Worm (Caenorhabditis elegans) whole organism, L1 larva: ENCODE results near the gene M116.5.

Experiments used
- C04F5.9 ChIP-seq: sonication (generic microtip); optimal IDR thresholded peaks from 2 replicates; lab custom pipeline; 2016; ENCODE audit warnings: missing genetic modification characterization, missing compliant biosample characterization
- C34B4.2 ChIP-seq: sonication (generic microtip); optimal IDR thresholded peaks from 2 replicates; lab custom pipeline; 2017; ENCODE audit warnings: mild to moderate bottlenecking, missing genetic modification characterization, missing compliant biosample characterization
- F16B12.6 ChIP-seq: fragments of 150-350 bp; optimal IDR thresholded peaks from 2 replicates; lab custom pipeline; 2014; ENCODE audit warnings: missing biosample characterization, missing genetic modification characterization
- Y116A8C.19 ChIP-seq: sonication (generic microtip); optimal IDR thresholded peaks from 2 replicates; lab custom pipeline; 2016; ENCODE audit warnings: missing compliant biosample characterization, missing genetic modification characterization, borderline replicate concordance
- aha-1 ChIP-seq: fragments of 150-350 bp; optimal IDR thresholded peaks from 2 replicates; lab custom pipeline; 2014; ENCODE audit warnings: missing biosample characterization, missing genetic modification characterization
- alr-1 ChIP-seq: fragments of 200-800 bp; sonication (Bioruptor generic); optimal IDR thresholded peaks from 2 replicates; lab custom pipeline; 2018; ENCODE audit warnings: borderline replicate concordance, mild to moderate bottlenecking, missing genetic modification characterization, missing compliant biosample characterization
- aly-2 ChIP-seq: fragments of 150-350 bp; optimal IDR thresholded peaks from 2 replicates; lab custom pipeline; 2014; ENCODE audit warnings: missing biosample characterization, missing genetic modification characterization
- blmp-1 ChIP-seq: fragments of 150-350 bp; optimal IDR thresholded peaks from 2 replicates; lab custom pipeline; 2014; ENCODE audit warnings: missing biosample characterization, missing genetic modification characterization
- ceh-63 ChIP-seq: fragments of 200-800 bp; sonication (Bioruptor generic); optimal IDR thresholded peaks from 2 replicates; lab custom pipeline; 2018; ENCODE audit warnings: mild to moderate bottlenecking, missing genetic modification characterization, missing compliant biosample characterization
- ceh-8 ChIP-seq: fragments of 200-800 bp; sonication (Bioruptor generic); optimal IDR thresholded peaks from 2 replicates; lab custom pipeline; 2018; ENCODE audit warnings: mild to moderate bottlenecking, missing genetic modification characterization, moderate library complexity, missing compliant biosample characterization
- ceh-82 ChIP-seq, 3 experiments: fragments of 150-350 bp in 1 of 3; sonication (generic microtip) in 2 of 3; optimal IDR thresholded peaks; 2 replicates each; lab custom pipeline; 2014 to 2017; ENCODE audit warnings: missing biosample characterization in 3 of 3, missing genetic modification characterization in 3 of 3
- ceh-88 ChIP-seq: fragments of 200-800 bp; sonication (Bioruptor generic); IDR thresholded peaks from 2 replicates; pipeline ENCODE4 v1.3.6; 2022; ENCODE audit warnings: missing genetic modification characterization, missing compliant biosample characterization
- dsc-1 ChIP-seq: sonication (generic microtip); optimal IDR thresholded peaks from 2 replicates; lab custom pipeline; 2016; ENCODE audit warnings: mild to moderate bottlenecking, missing genetic modification characterization, missing compliant biosample characterization
- efl-1 ChIP-seq, 4 experiments: fragments of 150-350 bp; optimal IDR thresholded peaks in 3 of 4; peaks in 1 of 4; 1 replicate in 1 of 4; 2 replicates in 3 of 4; lab custom pipeline; 2014; ENCODE audit warnings: missing biosample characterization in 2 of 4, missing genetic modification characterization in 2 of 4, missing genetic modification reagents in 2 of 4
- efl-3 ChIP-seq: fragments of 200-800 bp; sonication (Bioruptor generic); optimal IDR thresholded peaks from 2 replicates; lab custom pipeline; 2018; ENCODE audit warnings: mild to moderate bottlenecking, missing genetic modification characterization, missing compliant biosample characterization
- egl-13 ChIP-seq: sonication (generic microtip); optimal IDR thresholded peaks from 2 replicates; lab custom pipeline; 2016; ENCODE audit warnings: missing genotype, missing genetic modification reagents, missing genetic modification characterization, missing compliant biosample characterization
- egl-27 ChIP-seq, 2 experiments: fragments of 150-350 bp in 1 of 2; sonication (generic microtip); optimal IDR thresholded peaks; 3 replicates each; lab custom pipeline; 2017 to 2018; ENCODE audit warnings: missing biosample characterization in 2 of 2, missing genetic modification characterization in 2 of 2, missing genetic modification reagents in 2 of 2
- fkh-10 ChIP-seq: sonication (generic microtip); optimal IDR thresholded peaks from 2 replicates; lab custom pipeline; 2017; ENCODE audit warnings: missing biosample characterization, missing genetic modification reagents, missing genetic modification characterization
- fkh-8 ChIP-seq: sonication (generic microtip); optimal IDR thresholded peaks from 2 replicates; lab custom pipeline; 2016; ENCODE audit warnings: mild to moderate bottlenecking, missing genetic modification characterization, missing compliant biosample characterization
- grh-1 ChIP-seq: fragments of 200-800 bp; sonication (Bioruptor generic); IDR thresholded peaks from 2 replicates; pipeline ENCODE4 v1.3.6; 2022; ENCODE audit warnings: missing genetic modification reagents, missing genetic modification characterization, missing compliant biosample characterization
- lin-13 ChIP-seq: fragments of 150-350 bp; optimal IDR thresholded peaks from 2 replicates; lab custom pipeline; 2014; ENCODE audit warnings: missing biosample characterization, missing genetic modification reagents, missing genetic modification characterization
- lin-14 ChIP-seq: fragments of 200-800 bp; sonication (Bioruptor generic); optimal IDR thresholded peaks from 2 replicates; lab custom pipeline; 2018; ENCODE audit warnings: mild to moderate bottlenecking, missing genetic modification characterization, moderate library complexity, missing compliant biosample characterization
- lin-15B ChIP-seq: fragments of 150-350 bp; sonication (generic microtip); optimal IDR thresholded peaks from 3 replicates; lab custom pipeline; 2014; ENCODE audit warnings: missing biosample characterization, missing genetic modification characterization
- lin-35 ChIP-seq, 2 experiments: fragments of 150-350 bp; optimal IDR thresholded peaks; 2 replicates each; lab custom pipeline; 2014; ENCODE audit warnings: missing biosample characterization in 2 of 2, missing genetic modification characterization in 2 of 2, missing genetic modification reagents in 2 of 2
- lir-3 ChIP-seq: sonication (generic microtip); optimal IDR thresholded peaks from 2 replicates; lab custom pipeline; 2016; ENCODE audit warnings: mild to moderate bottlenecking, missing genetic modification characterization, moderate library complexity, missing compliant biosample characterization; ENCODE audit not compliant: poor library complexity
- lsy-2 ChIP-seq, 2 experiments: fragments of 150-350 bp; optimal IDR thresholded peaks; 2 replicates each; lab custom pipeline; 2014; ENCODE audit warnings: missing biosample characterization in 2 of 2, missing genetic modification characterization in 2 of 2
- mab-9 ChIP-seq: fragments of 200-800 bp; sonication (Bioruptor generic); IDR thresholded peaks from 2 replicates; pipeline ENCODE4 v1.3.6; 2022; ENCODE audit warnings: missing genetic modification reagents, missing genetic modification characterization, missing compliant biosample characterization
- nhr-11 ChIP-seq: fragments of 150-350 bp; optimal IDR thresholded peaks from 2 replicates; lab custom pipeline; 2014; ENCODE audit warnings: missing biosample characterization, missing genetic modification characterization
- nhr-237 ChIP-seq: fragments of 150-350 bp; optimal IDR thresholded peaks from 2 replicates; lab custom pipeline; 2014; ENCODE audit warnings: missing biosample characterization, missing genetic modification characterization
- nhr-28 ChIP-seq: fragments of 150-350 bp; optimal IDR thresholded peaks from 2 replicates; lab custom pipeline; 2014; ENCODE audit warnings: missing biosample characterization, missing genetic modification characterization
- nhr-47 ChIP-seq: sonication (generic microtip); optimal IDR thresholded peaks from 2 replicates; lab custom pipeline; 2016; ENCODE audit warnings: mild to moderate bottlenecking, missing genetic modification characterization, moderate library complexity, missing compliant biosample characterization
- nhr-76 ChIP-seq: sonication (generic microtip); optimal IDR thresholded peaks from 2 replicates; lab custom pipeline; 2017; ENCODE audit warnings: missing biosample characterization, missing genetic modification characterization
- nhr-85 ChIP-seq: sonication (generic microtip); peaks from one replicate; lab custom pipeline; 2016; ENCODE audit warnings: missing genetic modification characterization, inconsistent platforms, missing compliant biosample characterization
- nhr-90 ChIP-seq: sonication (generic microtip); optimal IDR thresholded peaks from 2 replicates; lab custom pipeline; 2016; ENCODE audit warnings: mild to moderate bottlenecking, missing genetic modification characterization, missing compliant biosample characterization; ENCODE audit not compliant: poor library complexity
- rnt-1 ChIP-seq: sonication (generic microtip); optimal IDR thresholded peaks from 2 replicates; lab custom pipeline; 2016; ENCODE audit warnings: mild to moderate bottlenecking, missing genetic modification characterization, moderate library complexity, missing compliant biosample characterization
- snpc-4 ChIP-seq: fragments of 150-350 bp; optimal IDR thresholded peaks from 2 replicates; lab custom pipeline; 2014; ENCODE audit warnings: missing biosample characterization, missing genetic modification characterization
- snu-23 ChIP-seq: sonication (generic microtip); optimal IDR thresholded peaks from 2 replicates; lab custom pipeline; 2016; ENCODE audit warnings: missing genetic modification characterization, missing compliant biosample characterization
- sox-4 ChIP-seq: sonication (generic microtip); optimal IDR thresholded peaks from 2 replicates; lab custom pipeline; 2016; ENCODE audit warnings: missing genetic modification characterization, missing compliant biosample characterization
- sptf-1 ChIP-seq: fragments of 150-350 bp; optimal IDR thresholded peaks from 2 replicates; lab custom pipeline; 2014; ENCODE audit warnings: missing biosample characterization, missing genetic modification characterization
- sup-37 ChIP-seq: fragments of 200-800 bp; sonication (Bioruptor generic); optimal IDR thresholded peaks from 2 replicates; lab custom pipeline; 2018; ENCODE audit warnings: mild to moderate bottlenecking, missing genetic modification characterization, missing compliant biosample characterization
- tbx-2 ChIP-seq: sonication (generic microtip); optimal IDR thresholded peaks from 2 replicates; lab custom pipeline; 2016; ENCODE audit warnings: missing genetic modification characterization, missing compliant biosample characterization
- unc-30 ChIP-seq: sonication (generic microtip); optimal IDR thresholded peaks from 2 replicates; lab custom pipeline; 2017; ENCODE audit warnings: missing biosample characterization, missing genetic modification characterization
- unc-62 ChIP-seq: fragments of 150-350 bp; optimal IDR thresholded peaks from 2 replicates; lab custom pipeline; 2014; ENCODE audit warnings: missing biosample characterization, missing genetic modification reagents, missing genetic modification characterization
- unc-98 ChIP-seq: fragments of 200-800 bp; sonication (Bioruptor generic); IDR thresholded peaks from 2 replicates; pipeline ENCODE4 v1.3.6; 2022; ENCODE audit warnings: missing genetic modification characterization, missing compliant biosample characterization
- vab-15 ChIP-seq: sonication (generic microtip); optimal IDR thresholded peaks from 2 replicates; lab custom pipeline; 2017; ENCODE audit warnings: missing genotype, mild to moderate bottlenecking, missing genetic modification characterization, missing compliant biosample characterization
- zag-1 ChIP-seq: fragments of 150-350 bp; optimal IDR thresholded peaks from 2 replicates; lab custom pipeline; 2014; ENCODE audit warnings: missing biosample characterization, missing genetic modification characterization
- ztf-4 ChIP-seq: fragments of 150-350 bp; optimal IDR thresholded peaks from 2 replicates; lab custom pipeline; 2014; ENCODE audit warnings: missing biosample characterization, missing genetic modification characterization

Gene M116.5

ce11 chrIV:8375381-8375780 lies 45.5 kb downstream of the M116.5 start (continued):
- peak; percentile 48 to 88 (median 67) for TF ChIP-seq ceh-82 (tag; optimal IDR thresholded peaks at IDR 0.05; lab: Kevin White, UChicago)
- peak; percentile 78 to 88 for TF ChIP-seq lin-35 (GFP tag; optimal IDR thresholded peaks at IDR 0.05; lab: Kevin White, UChicago)
- TF ChIP-seq nhr-11, result no peak
- TF ChIP-seq rnt-1 (tag; lab: Kevin White, UChicago), result peak; percentile 82
- peak; percentile 50 for TF ChIP-seq sox-4 (tag; lab: Kevin White, UChicago)
- TF ChIP-seq efl-3 (GFP tag; lab: Kevin White, UChicago), result no peak
- TF ChIP-seq nhr-90, result peak; percentile 87
- no peak for TF ChIP-seq nhr-76 (tag; lab: Kevin White, UChicago)
- TF ChIP-seq nhr-28, result no peak
- peak; percentile 51 for TF ChIP-seq snpc-4 (tag; lab: Kevin White, UChicago)
- TF ChIP-seq sptf-1 (tag; lab: Kevin White, UChicago), result no peak
- no peak for TF ChIP-seq zag-1 (tag; lab: Kevin White, UChicago)
- peak; percentile 76 for TF ChIP-seq tbx-2 (tag; lab: Kevin White, UChicago)
- peak; percentile 44 for TF ChIP-seq blmp-1 (tag; lab: Kevin White, UChicago)
- peak; percentile 6 for TF ChIP-seq C04F5.9 (tag; lab: Kevin White, UChicago)
- TF ChIP-seq nhr-47 (tag; lab: Kevin White, UChicago), result peak; percentile 85
- TF ChIP-seq nhr-237 (tag; lab: Kevin White, UChicago), result peak; percentile 56
- TF ChIP-seq aly-2 (tag; lab: Kevin White, UChicago), result peak; percentile 79
- TF ChIP-seq sup-37 (GFP tag; lab: Kevin White, UChicago), result no peak
- peak; percentile 63 to 75 for TF ChIP-seq efl-1 (optimal IDR thresholded peaks at IDR 0.05; lab: Kevin White, UChicago)
- peak; percentile 56 to 93 for TF ChIP-seq efl-1 (GFP tag; optimal IDR thresholded peaks at IDR 0.05 in 1 of 2; lab: Kevin White, UChicago)
- TF ChIP-seq alr-1 (tag; lab: Kevin White, UChicago), result no peak
- TF ChIP-seq aha-1 (tag; lab: Kevin White, UChicago), result no peak
- no peak for TF ChIP-seq unc-98
- TF ChIP-seq dsc-1 (tag; lab: Kevin White, UChicago), result peak; percentile 83
- peak; percentile 83 for TF ChIP-seq lin-14 (GFP tag; lab: Kevin White, UChicago)
- TF ChIP-seq ceh-8 (GFP tag; lab: Kevin White, UChicago), result no peak
- no peak for TF ChIP-seq C34B4.2 (tag; lab: Kevin White, UChicago)
- TF ChIP-seq grh-1 (GFP tag; lab: Robert Waterston, UW), result 0 out of 2 replicates have a peak, but pooled peaks have one; percentile 11
- TF ChIP-seq unc-62 (GFP tag; lab: Kevin White, UChicago), result no peak
- TF ChIP-seq lin-13 (GFP tag; lab: Kevin White, UChicago), result peak; percentile 80
- TF ChIP-seq Y116A8C.19 (tag; lab: Kevin White, UChicago), result no peak
- TF ChIP-seq lin-15B, result peak; percentile 32
- TF ChIP-seq fkh-8 (tag; lab: Kevin White, UChicago), result peak; percentile 59

ce11 chrIV:8369135-8369534 lies 51.7 kb downstream of the M116.5 start, which contains the start of gene D2096.6:
TSS of gene D2096.6 (minus strand) at chrIV:8369235.
- TF ChIP-seq C34B4.2 (tag; lab: Kevin White, UChicago) (no peak), aha-1 (tag; lab: Kevin White, UChicago) (no peak), fkh-8 (tag; lab: Kevin White, UChicago) (no peak), lsy-2 (tag; optimal IDR thresholded peaks at IDR 0.05; lab: Kevin White, UChicago) (no peak), snpc-4 (tag; lab: Kevin White, UChicago) (no peak)

- no peak for TF ChIP-seq aha-1 (tag; lab: Kevin White, UChicago)
- no peak for TF ChIP-seq unc-30 (tag; lab: Kevin White, UChicago)
- no peak for TF ChIP-seq blmp-1 (tag; lab: Kevin White, UChicago)
- TF ChIP-seq mab-9 (GFP tag; lab: Robert Waterston, UW), result no peak
- no peak for TF ChIP-seq nhr-85 (tag; lab: Kevin White, UChicago)
- no peak for TF ChIP-seq snu-23 (GFP tag; lab: Kevin White, UChicago)
- TF ChIP-seq egl-13 (tag; lab: Kevin White, UChicago), result no peak
- no peak for TF ChIP-seq lir-3
- TF ChIP-seq vab-15 (tag; lab: Kevin White, UChicago), result no peak
- no peak for TF ChIP-seq ztf-4 (tag; lab: Kevin White, UChicago)
- no peak for TF ChIP-seq unc-62 (GFP tag; lab: Kevin White, UChicago)
- no peak for TF ChIP-seq ceh-63 (GFP tag; lab: Kevin White, UChicago)
- no peak for TF ChIP-seq lin-13 (GFP tag; lab: Kevin White, UChicago)
- no peak for TF ChIP-seq fkh-10 (GFP tag; lab: Kevin White, UChicago)
- no peak for TF ChIP-seq ceh-88 (GFP tag; lab: Robert Waterston, UW)
- TF ChIP-seq egl-27 (tag; optimal IDR thresholded peaks at IDR 0.05; lab: Kevin White, UChicago), result no peak
- TF ChIP-seq F16B12.6, result no peak
Measured at ce11 chrIV:8367887-8368286, 53.0 kb downstream of the M116.5 start.
